Worm (Caenorhabditis elegans) whole organism, L4/young adult: Measurements from ENCODE around the gene srsx-13.

Experiments
- W03F9.2 ChIP-seq: fragments of 150-350 bp; optimal IDR thresholded peaks from 2 replicates; lab custom pipeline; 2014; ENCODE audit warnings: missing biosample characterization, missing genetic modification characterization
- him-1 ChIP-seq: sonication (generic microtip); optimal IDR thresholded peaks from 2 replicates; lab custom pipeline; 2016; ENCODE audit warnings: missing genotype, missing genetic modification reagents, missing genetic modification characterization, missing compliant biosample characterization

ce11 chrV:4951434-4951833 is 31.6 kb downstream of the srsx-13 start, which contains the start of gene str-207:
- TF ChIP-seq him-1 (no peak), W03F9.2 (tag; lab: Kevin White, UChicago) (no peak)
